Worm (Caenorhabditis elegans): ENCODE data around the gene F54C8.1.

The F54C8.1 gene

ce11 chrIII:9439399-9439798 lies at the start of gene F54C8.1:
Gene F54C8.1 (plus strand): TSS chrIII:9439699.
- TF ChIP-seq hmg-4 (GFP tag; optimal IDR thresholded peaks at IDR 0.05): no peak
- no peak for TF ChIP-seq ama-1 (optimal IDR thresholded peaks at IDR 0.05)
- TF ChIP-seq F13C5.2 (tag; optimal IDR thresholded peaks at IDR 0.05): no peak
- no peak for TF ChIP-seq ceh-36 (tag; optimal IDR thresholded peaks at IDR 0.05)
- TF ChIP-seq hmbx-1 (tag; optimal IDR thresholded peaks at IDR 0.05): no peak

- TF ChIP-seq ama-1 (optimal IDR thresholded peaks at IDR 0.05) (no peak), F13C5.2 (tag; optimal IDR thresholded peaks at IDR 0.05) (no peak), scrt-1 (GFP tag; IDR thresholded peaks at IDR 0.05) (no peak), ceh-13 (GFP tag; optimal IDR thresholded peaks at IDR 0.05) (no peak), hnd-1 (tag; optimal IDR thresholded peaks at IDR 0.05) (no peak), tbx-11 (GFP tag; IDR thresholded peaks at IDR 0.05) (no peak), pes-1 (GFP tag; IDR thresholded peaks at IDR 0.05) (no peak), tbx-37 (GFP tag; conservative IDR thresholded peaks at IDR 0.05) (no peak), hmbx-1 (tag; optimal IDR thresholded peaks at IDR 0.05) (no peak), ceh-36 (tag; optimal IDR thresholded peaks at IDR 0.05) (no peak), ets-7 (tag; optimal IDR thresholded peaks at IDR 0.05) (no peak), B0310.2 (tag; optimal IDR thresholded peaks at IDR 0.05) (no peak), sea-1 (GFP tag; conservative IDR thresholded peaks at IDR 0.05) (no peak), aly-1 (tag; optimal IDR thresholded peaks at IDR 0.05) (no peak), hmg-4 (GFP tag; optimal IDR thresholded peaks at IDR 0.05) (no peak), tra-4 (tag; optimal IDR thresholded peaks at IDR 0.05) (no peak)
Observed at ce11 chrIII:9390007-9390406, 49.5 kb upstream of the F54C8.1 start, which contains the start of gene slc-17.2. Gene slc-17.2 (minus strand): TSS chrIII:9390107.

- TF ChIP-seq ceh-36 (tag; optimal IDR thresholded peaks at IDR 0.05): no peak
- TF ChIP-seq hmg-4 (GFP tag; optimal IDR thresholded peaks at IDR 0.05): no peak
- no peak for TF ChIP-seq tra-4 (tag; optimal IDR thresholded peaks at IDR 0.05)
- TF ChIP-seq sea-1 (GFP tag; conservative IDR thresholded peaks at IDR 0.05): no peak
- TF ChIP-seq aly-1 (tag; optimal IDR thresholded peaks at IDR 0.05): no peak
- TF ChIP-seq scrt-1 (GFP tag; IDR thresholded peaks at IDR 0.05): no peak
- no peak for TF ChIP-seq F13C5.2 (tag; optimal IDR thresholded peaks at IDR 0.05)
- TF ChIP-seq hmbx-1 (tag; optimal IDR thresholded peaks at IDR 0.05): no peak
- no peak for TF ChIP-seq flt-1 (GFP tag; IDR thresholded peaks at IDR 0.05)
- no peak for TF ChIP-seq B0310.2 (tag; optimal IDR thresholded peaks at IDR 0.05)
- TF ChIP-seq hnd-1 (tag; optimal IDR thresholded peaks at IDR 0.05): no peak
- TF ChIP-seq ceh-13 (GFP tag; optimal IDR thresholded peaks at IDR 0.05): no peak
- no peak for TF ChIP-seq tbx-11 (GFP tag; IDR thresholded peaks at IDR 0.05)
- TF ChIP-seq ama-1 (optimal IDR thresholded peaks at IDR 0.05): no peak
- no peak for TF ChIP-seq pes-1 (GFP tag; IDR thresholded peaks at IDR 0.05)
- no peak for TF ChIP-seq ets-7 (tag; optimal IDR thresholded peaks at IDR 0.05)
- no peak for TF ChIP-seq tbx-37 (GFP tag; conservative IDR thresholded peaks at IDR 0.05)
Observed at ce11 chrIII:9390924-9391323, 48.6 kb upstream of the F54C8.1 start.

DNA sequence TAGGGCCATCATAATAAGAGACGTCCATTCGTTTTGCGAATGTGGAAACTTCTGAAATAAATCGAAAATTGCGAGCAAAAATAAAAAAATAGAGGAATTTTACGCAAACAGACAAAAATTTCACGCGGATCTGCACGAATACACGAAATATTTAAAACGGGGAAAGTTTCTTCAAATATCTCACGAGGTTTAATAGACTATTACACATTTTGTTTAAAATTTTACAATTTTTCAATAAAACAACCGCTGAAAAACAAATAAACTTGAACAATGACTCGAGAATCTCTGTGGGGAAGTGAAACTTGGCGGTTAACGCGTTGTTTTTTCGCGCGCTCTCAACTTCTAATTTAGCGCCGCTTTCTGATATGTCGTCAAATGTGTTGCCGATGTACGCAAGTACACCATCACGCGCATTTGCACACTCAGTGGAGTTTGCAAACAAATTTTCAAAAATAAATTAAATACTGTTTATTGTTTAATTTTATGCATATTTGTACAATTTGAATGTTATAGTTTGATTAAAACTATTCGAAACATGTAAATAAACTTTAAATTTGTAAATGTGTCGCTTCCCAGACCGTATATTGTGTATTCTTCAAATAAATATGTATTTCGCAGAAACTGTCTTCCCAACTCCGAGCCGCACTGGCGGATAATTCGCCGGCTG lies 46.3 kb upstream of the F54C8.1 start, which contains the start of the genes gpr-2 and rgr-1:
TSS of gene gpr-2 (minus strand) at position 51 of the 667 bp plus-strand sequence.
TSS of gene rgr-1 (plus strand) at position 617 of the 667 bp plus-strand sequence.
- TF ChIP-seq sea-1 (GFP tag; conservative IDR thresholded peaks at IDR 0.05) (no peak), ets-7 (tag; optimal IDR thresholded peaks at IDR 0.05) (no peak), B0310.2 (tag; optimal IDR thresholded peaks at IDR 0.05) (no peak), tra-4 (tag; optimal IDR thresholded peaks at IDR 0.05) (no peak), aly-1 (tag; optimal IDR thresholded peaks at IDR 0.05) (no peak), flt-1 (GFP tag; IDR thresholded peaks at IDR 0.05) (no peak), hmg-4 (GFP tag; optimal IDR thresholded peaks at IDR 0.05) (no peak), pes-1 (GFP tag; IDR thresholded peaks at IDR 0.05) (no peak), hnd-1 (tag; optimal IDR thresholded peaks at IDR 0.05) (no peak), hmbx-1 (tag; optimal IDR thresholded peaks at IDR 0.05) (no peak), tbx-37 (GFP tag; conservative IDR thresholded peaks at IDR 0.05) (no peak), scrt-1 (GFP tag; IDR thresholded peaks at IDR 0.05) (no peak), ceh-13 (GFP tag; optimal IDR thresholded peaks at IDR 0.05) (no peak), tbx-11 (GFP tag; IDR thresholded peaks at IDR 0.05) (no peak), ama-1 (optimal IDR thresholded peaks at IDR 0.05) (no peak), ceh-36 (tag; optimal IDR thresholded peaks at IDR 0.05) (no peak), F13C5.2 (tag; optimal IDR thresholded peaks at IDR 0.05) (no peak)

- TF ChIP-seq pes-1 (GFP tag; IDR thresholded peaks at IDR 0.05) (no peak), tbx-37 (GFP tag; conservative IDR thresholded peaks at IDR 0.05) (no peak), hmg-4 (GFP tag; optimal IDR thresholded peaks at IDR 0.05) (no peak), F13C5.2 (tag; optimal IDR thresholded peaks at IDR 0.05) (no peak), aly-1 (tag; optimal IDR thresholded peaks at IDR 0.05) (no peak), tra-4 (tag; optimal IDR thresholded peaks at IDR 0.05) (no peak), flt-1 (GFP tag; IDR thresholded peaks at IDR 0.05) (no peak), ets-7 (tag; optimal IDR thresholded peaks at IDR 0.05) (no peak), B0310.2 (tag; optimal IDR thresholded peaks at IDR 0.05) (no peak), sea-1 (GFP tag; conservative IDR thresholded peaks at IDR 0.05) (no peak), tbx-11 (GFP tag; IDR thresholded peaks at IDR 0.05) (no peak), ama-1 (optimal IDR thresholded peaks at IDR 0.05) (no peak), scrt-1 (GFP tag; IDR thresholded peaks at IDR 0.05) (no peak), hnd-1 (tag; optimal IDR thresholded peaks at IDR 0.05) (no peak)
Observed at ce11 chrIII:9401036-9401435, 38.5 kb upstream of the F54C8.1 start, which contains the start of gene nlp-48. Gene nlp-48 (minus strand): TSS chrIII:9401136.

ce11 chrIII:9406600-9406999 lies 32.9 kb upstream of the F54C8.1 start, which contains the start of gene T26G10.1:
Gene T26G10.1 (minus strand): TSS chrIII:9406641.
- TF ChIP-seq aly-1 (tag; optimal IDR thresholded peaks at IDR 0.05) (no peak), ama-1 (optimal IDR thresholded peaks at IDR 0.05) (no peak), pes-1 (GFP tag; IDR thresholded peaks at IDR 0.05) (no peak), F13C5.2 (tag; optimal IDR thresholded peaks at IDR 0.05) (no peak)

ce11 chrIII:9408304-9408703 lies 31.2 kb upstream of the F54C8.1 start:
- peak; percentile 51 for TF ChIP-seq pes-1 (GFP tag; IDR thresholded peaks at IDR 0.05)
- TF ChIP-seq scrt-1 (GFP tag; IDR thresholded peaks at IDR 0.05): peak; percentile 65
- 0 out of 2 replicates have a peak, but pooled peaks have one; percentile 7 for TF ChIP-seq tbx-11 (GFP tag; IDR thresholded peaks at IDR 0.05)
- TF ChIP-seq sea-1 (GFP tag; conservative IDR thresholded peaks at IDR 0.05): 0 out of 2 replicates have a peak, but pooled peaks have one; percentile 51

Measured in whole organism, early embryonic.